Fruit fly (Drosophila melanogaster): ENCODE measurements around the gene Atg1.

Atg1 gene

DNA sequence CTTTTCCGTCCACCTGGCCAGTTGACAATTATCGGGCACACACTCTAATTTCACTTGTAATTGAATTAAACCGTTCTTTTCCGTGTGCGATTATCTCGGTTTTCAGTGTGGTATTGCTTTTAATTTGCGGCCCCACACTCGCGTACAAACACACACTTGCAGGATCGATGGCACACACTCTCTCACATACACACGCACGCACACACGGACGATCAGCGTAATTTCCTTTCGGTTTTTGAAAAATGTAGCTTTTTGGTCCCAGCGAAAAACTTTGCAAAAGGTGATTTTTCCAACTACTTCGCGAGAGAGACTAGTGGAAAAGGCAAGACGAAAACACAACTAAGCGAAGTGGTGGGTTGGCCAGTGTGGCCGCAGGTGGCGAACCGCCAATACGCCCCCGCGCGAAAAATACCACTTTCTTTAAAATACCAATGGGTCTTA lies at the start of gene Atg1 (continued):
- TF ChIP-seq CG3065 (GFP tag; optimal IDR thresholded peaks at IDR 0.05) = no peak
- no peak for TF ChIP-seq sens-2 (GFP tag; IDR thresholded peaks at IDR 0.05)
- TF ChIP-seq CG4424 (GFP tag; optimal IDR thresholded peaks at IDR 0.05) = no peak
- no peak for TF ChIP-seq CG7963 (GFP tag; IDR thresholded peaks at IDR 0.05; ENCODE audit: partially characterized antibody)
- peak; percentile 36 for TF ChIP-seq CG2712 (tag; optimal IDR thresholded peaks at IDR 0.05)
- TF ChIP-seq CG13296 (GFP tag; optimal IDR thresholded peaks at IDR 0.05) = peak; percentile 11
- no peak for TF ChIP-seq Rx (GFP tag; IDR thresholded peaks at IDR 0.05)
- no peak for TF ChIP-seq Ada2b (GFP tag; IDR thresholded peaks at IDR 0.05)
- TF ChIP-seq eve (GFP tag; optimal IDR thresholded peaks at IDR 0.05) = no peak
- peak; percentile 61 for TF ChIP-seq cg (GFP tag; optimal IDR thresholded peaks at IDR 0.05)
- TF ChIP-seq wek (GFP tag; optimal IDR thresholded peaks at IDR 0.05) = peak; percentile 19
- TF ChIP-seq dm (GFP tag; optimal IDR thresholded peaks at IDR 0.05) = no peak
- peak; percentile 37; the same call in 2 of the 3 replicates for TF ChIP-seq row (GFP tag; IDR thresholded peaks at IDR 0.05)
- no peak for TF ChIP-seq CG11247 (GFP tag; IDR thresholded peaks at IDR 0.05)
- peak; percentile 43 for TF ChIP-seq CG12659 (GFP tag; optimal IDR thresholded peaks at IDR 0.05)
- no peak for TF ChIP-seq Dfd (GFP tag; optimal IDR thresholded peaks at IDR 0.05)
- no peak for TF ChIP-seq dimm (GFP tag; IDR thresholded peaks at IDR 0.05)
- TF ChIP-seq h (optimal IDR thresholded peaks at IDR 0.05) = no peak
- TF ChIP-seq tap (tag; optimal IDR thresholded peaks at IDR 0.05) = no peak
- peak; percentile 37 for TF ChIP-seq BEAF-32 (GFP tag; optimal IDR thresholded peaks at IDR 0.05)
- no peak for TF ChIP-seq hb (GFP tag; IDR thresholded peaks at IDR 0.05; ENCODE audit: partially characterized antibody)
- no peak for TF ChIP-seq Hmx (GFP tag; optimal IDR thresholded peaks at IDR 0.05)
- no peak for TF ChIP-seq CG8281 (tag; optimal IDR thresholded peaks at IDR 0.05)
- peak; percentile 12 for TF ChIP-seq salm (tag; optimal IDR thresholded peaks at IDR 0.05)
- peak; percentile 37 for TF ChIP-seq Hmr (GFP tag; optimal IDR thresholded peaks at IDR 0.05)
- 0 out of 2 replicates have a peak, but pooled peaks have one; percentile 17 for TF ChIP-seq aop (GFP tag; IDR thresholded peaks at IDR 0.05)
- TF ChIP-seq Sry-δ (GFP tag; optimal IDR thresholded peaks at IDR 0.05) = no peak
- TF ChIP-seq CG8944 (GFP tag; optimal IDR thresholded peaks at IDR 0.05) = no peak
- TF ChIP-seq sna (GFP tag; IDR thresholded peaks at IDR 0.05; ENCODE audit: partially characterized antibody) = no peak
- no peak for TF ChIP-seq oc (tag; optimal IDR thresholded peaks at IDR 0.05)
- TF ChIP-seq nom (GFP tag; optimal IDR thresholded peaks at IDR 0.05) = peak; percentile 26
- TF ChIP-seq zen2 (GFP tag; IDR thresholded peaks at IDR 0.05; ENCODE audit: partially characterized antibody) = no peak
- TF ChIP-seq CG3995 (GFP tag; optimal IDR thresholded peaks at IDR 0.05) = peak; percentile 6
- TF ChIP-seq CG1602 (GFP tag; optimal IDR thresholded peaks at IDR 0.05) = no peak
- TF ChIP-seq CG18764 (GFP tag; optimal IDR thresholded peaks at IDR 0.05) = no peak
- TF ChIP-seq Doc2 (GFP tag; IDR thresholded peaks at IDR 0.05) = no peak
- peak; percentile 38 for TF ChIP-seq Fer1 (GFP tag; optimal IDR thresholded peaks at IDR 0.05)
- TF ChIP-seq Dp (GFP tag; optimal IDR thresholded peaks at IDR 0.05) = peak; percentile 24
- TF ChIP-seq YL-1 (GFP tag; optimal IDR thresholded peaks at IDR 0.05) = peak; percentile 3
- no peak for TF ChIP-seq CG8089 (GFP tag; optimal IDR thresholded peaks at IDR 0.05)
- 0 out of 3 replicates have a peak, but pooled peaks have one; percentile 42 for TF ChIP-seq so (GFP tag; IDR thresholded peaks at IDR 0.05)
- TF ChIP-seq her (GFP tag; optimal IDR thresholded peaks at IDR 0.05) = peak; percentile 51
- TF ChIP-seq Hey (tag; optimal IDR thresholded peaks at IDR 0.05) = no peak
- TF ChIP-seq Gug (GFP tag; IDR thresholded peaks at IDR 0.05) = no peak
- no peak for TF ChIP-seq NC2α (GFP tag; optimal IDR thresholded peaks at IDR 0.05)
- TF ChIP-seq CG15696 (tag; optimal IDR thresholded peaks at IDR 0.05) = no peak
- TF ChIP-seq zfh2 (GFP tag; optimal IDR thresholded peaks at IDR 0.05) = no peak
- TF ChIP-seq CG2120 (GFP tag; optimal IDR thresholded peaks at IDR 0.05) = no peak
- TF ChIP-seq Mrtf (GFP tag; IDR thresholded peaks at IDR 0.05) = no peak
- no peak for TF ChIP-seq CG6175 (GFP tag; IDR thresholded peaks at IDR 0.05)
- TF ChIP-seq CG11560 (tag; IDR thresholded peaks at IDR 0.05) = no peak
- TF ChIP-seq MESR4 (GFP tag; optimal IDR thresholded peaks at IDR 0.05) = peak; percentile 71

Data from whole organism, embryonic.